Fruit fly (Drosophila melanogaster) whole organism, embryonic: ENCODE results near the gene isoQC.
A peak's percentile ranks its signal among the peaks of the same experiment; 100 is the strongest.

Source experiments
- Adf1 ChIP-seq: fragments of 200-800 bp; sonication (Bioruptor generic); IDR thresholded peaks from 2 replicates; pipeline ENCODE4 v1.3.6; 2022; ENCODE audit warnings: missing biosample characterization, missing genetic modification characterization
- Antp ChIP-seq: fragments of 200-800 bp; sonication (Bioruptor generic); optimal IDR thresholded peaks from 3 replicates; lab custom pipeline; 2016; ENCODE audit warnings: missing biosample characterization, missing genetic modification characterization
- Atf6 ChIP-seq: fragments of 200-800 bp; sonication (Bioruptor generic); IDR thresholded peaks from 2 replicates; pipeline ENCODE4 v1.3.6; 2022; ENCODE audit warnings: missing biosample characterization, missing genetic modification characterization
- BtbVII ChIP-seq: fragments of 200-800 bp; sonication (Bioruptor generic); optimal IDR thresholded peaks from 3 replicates; lab custom pipeline; 2017; ENCODE audit warnings: missing biosample characterization, mild to moderate bottlenecking, missing genetic modification characterization
- CG10462 ChIP-seq: fragments of 200-800 bp; sonication (Bioruptor generic); optimal IDR thresholded peaks from 2 replicates; lab custom pipeline; 2016; ENCODE audit warnings: missing biosample characterization, missing genetic modification characterization
- CG10959 ChIP-seq: fragments of 200-800 bp; sonication (Bioruptor generic); IDR thresholded peaks from 2 replicates; pipeline ENCODE4 v1.3.6; 2022; ENCODE audit warnings: missing biosample characterization, missing genetic modification characterization
- CG11504 ChIP-seq: fragments of 200-800 bp; sonication (Bioruptor generic); optimal IDR thresholded peaks from 3 replicates; lab custom pipeline; 2019; ENCODE audit warnings: missing biosample characterization, mild to moderate bottlenecking, missing genetic modification characterization, moderate library complexity
- CG11695 ChIP-seq: fragments of 200-800 bp; sonication (Bioruptor generic); IDR thresholded peaks from 3 replicates; pipeline ENCODE4 v1.3.6; 2022; ENCODE audit warnings: missing biosample characterization, missing genetic modification characterization
- CG12942 ChIP-seq: fragments of 200-800 bp; sonication (Bioruptor generic); optimal IDR thresholded peaks from 3 replicates; lab custom pipeline; 2016; ENCODE audit warnings: missing biosample characterization, missing genetic modification characterization
- CG2678 ChIP-seq: fragments of 200-800 bp; sonication (Bioruptor generic); optimal IDR thresholded peaks from 3 replicates; lab custom pipeline; 2019; ENCODE audit warnings: missing biosample characterization, mild to moderate bottlenecking, missing genetic modification characterization, moderate library complexity
- CG30431 ChIP-seq: fragments of 200-800 bp; sonication (Bioruptor generic); optimal IDR thresholded peaks from 2 replicates; lab custom pipeline; 2017; ENCODE audit warnings: missing biosample characterization, missing genetic modification characterization
- CG31224 ChIP-seq: fragments of 200-800 bp; sonication (Bioruptor generic); IDR thresholded peaks from 2 replicates; pipeline ENCODE4 v1.3.6; 2022; ENCODE audit warnings: missing biosample characterization, missing genetic modification characterization
- CG3726 ChIP-seq: fragments of 200-800 bp; sonication (Bioruptor generic); IDR thresholded peaks from 3 replicates; pipeline ENCODE4, ENCODE4 v1.3.6; 2022; ENCODE audit warnings: missing biosample characterization, missing genetic modification characterization
- CG4328 ChIP-seq: fragments of 200-800 bp; sonication (Bioruptor generic); optimal IDR thresholded peaks from 3 replicates; lab custom pipeline; 2017; ENCODE audit warnings: missing biosample characterization, missing genetic modification reagents, missing genetic modification characterization
- CG4424 ChIP-seq: fragments of 200-800 bp; sonication (Bioruptor generic); optimal IDR thresholded peaks from 3 replicates; lab custom pipeline; 2016; ENCODE audit warnings: missing biosample characterization, missing genetic modification characterization
- CG6813 ChIP-seq: fragments of 200-800 bp; sonication (Bioruptor generic); optimal IDR thresholded peaks from 2 replicates; lab custom pipeline; 2017; ENCODE audit warnings: missing biosample characterization, missing genetic modification characterization, mild to moderate bottlenecking, moderate library complexity, missing genetic modification reagents
- CG6854 ChIP-seq: fragments of 200-800 bp; sonication (Bioruptor generic); optimal IDR thresholded peaks from 3 replicates; lab custom pipeline; 2017; ENCODE audit warnings: missing biosample characterization, mild to moderate bottlenecking, missing genetic modification characterization
- CG7839 ChIP-seq: fragments of 200-800 bp; sonication (Bioruptor generic); optimal IDR thresholded peaks from 3 replicates; lab custom pipeline; 2018; ENCODE audit warnings: missing biosample characterization, mild to moderate bottlenecking, missing genetic modification characterization, moderate library complexity
- CG9817 ChIP-seq: fragments of 200-800 bp; sonication (Bioruptor generic); optimal IDR thresholded peaks from 2 replicates; lab custom pipeline; 2018; ENCODE audit warnings: missing biosample characterization, mild to moderate bottlenecking, missing genetic modification characterization, moderate library complexity
- D ChIP-seq, 2 experiments: fragments of 200-800 bp in 1 of 2; fragments of >200 bp in 1 of 2; sonication (Bioruptor generic) in 1 of 2; optimal IDR thresholded peaks; 2 replicates in 1 of 2; 3 replicates in 1 of 2; lab custom pipeline; 2017; ENCODE audit warnings: mild to moderate bottlenecking in 1 of 2, missing biosample characterization in 1 of 2, missing genetic modification characterization in 1 of 2, missing genetic modification reagents in 1 of 2
- Dp ChIP-seq: fragments of 200-800 bp; sonication (Bioruptor generic); optimal IDR thresholded peaks from 2 replicates; lab custom pipeline; 2018; ENCODE audit warnings: missing biosample characterization, mild to moderate bottlenecking, missing genetic modification characterization, moderate library complexity
- Gug ChIP-seq: fragments of 200-800 bp; sonication (Bioruptor generic); IDR thresholded peaks from 4 replicates; pipeline ENCODE4 v1.3.6; 2022; ENCODE audit warnings: missing biosample characterization, missing genetic modification characterization
- Hr3 ChIP-seq: fragments of 200-800 bp; sonication (Bioruptor generic); optimal IDR thresholded peaks from 3 replicates; lab custom pipeline; 2016; ENCODE audit warnings: missing biosample characterization, missing genetic modification characterization
- Rx ChIP-seq: fragments of 200-800 bp; sonication (Bioruptor generic); IDR thresholded peaks from 2 replicates; pipeline ENCODE4 v1.3.6; 2022; ENCODE audit warnings: missing biosample characterization, missing genetic modification characterization
- Sry-δ ChIP-seq: fragments of 200-800 bp; sonication (Bioruptor generic); optimal IDR thresholded peaks from 2 replicates; lab custom pipeline; 2016; ENCODE audit warnings: missing biosample characterization, missing genetic modification characterization
- Ssrp ChIP-seq: fragments of 200-800 bp; sonication (Bioruptor generic); optimal IDR thresholded peaks from 2 replicates; lab custom pipeline; 2018; ENCODE audit warnings: missing biosample characterization, mild to moderate bottlenecking, missing genetic modification characterization, moderate library complexity
- Stat92E ChIP-seq, 3 experiments: fragments of >200 bp in 2 of 3; fragments of 200-800 bp in 1 of 3; sonication (Bioruptor generic) in 1 of 3; optimal IDR thresholded peaks; 2 replicates each; lab custom pipeline; 2017 to 2019; ENCODE audit warnings: missing biosample characterization in 3 of 3, missing genetic modification characterization in 3 of 3, mild to moderate bottlenecking in 1 of 3, moderate library complexity in 1 of 3
- ab ChIP-seq: fragments of 200-800 bp; sonication (Bioruptor generic); optimal IDR thresholded peaks from 2 replicates; lab custom pipeline; 2016; ENCODE audit warnings: missing biosample characterization, missing genetic modification characterization
- bab2 ChIP-seq: fragments of 200-800 bp; sonication (Bioruptor generic); optimal IDR thresholded peaks from 2 replicates; lab custom pipeline; 2016; ENCODE audit warnings: missing biosample characterization, missing genetic modification characterization
- cas ChIP-seq: fragments of 200-800 bp; sonication (Bioruptor generic); IDR thresholded peaks from 2 replicates; pipeline ENCODE4 v1.3.6; 2022; ENCODE audit warnings: missing biosample characterization, missing genetic modification characterization
- cwo ChIP-seq: fragments of 200-800 bp; sonication (Bioruptor generic); optimal IDR thresholded peaks from 3 replicates; lab custom pipeline; 2017; ENCODE audit warnings: missing biosample characterization, missing genetic modification characterization, mild to moderate bottlenecking, moderate library complexity, missing genetic modification reagents
- dmrt11E ChIP-seq: fragments of 200-800 bp; sonication (Bioruptor generic); optimal IDR thresholded peaks from 3 replicates; lab custom pipeline; 2018; ENCODE audit warnings: missing biosample characterization, mild to moderate bottlenecking, missing genetic modification characterization, moderate library complexity
- dpn ChIP-seq, 2 experiments: fragments of 200-800 bp; sonication (Bioruptor generic); optimal IDR thresholded peaks; 3 replicates each; lab custom pipeline; 2016; ENCODE audit warnings: missing biosample characterization in 2 of 2, missing genetic modification characterization in 2 of 2
- esg ChIP-seq: fragments of 200-800 bp; sonication (Bioruptor generic); conservative IDR thresholded peaks from 2 replicates; pipeline ENCODE4 v1.3.6; 2022; ENCODE audit warnings: missing biosample characterization, missing genetic modification characterization
- eyg ChIP-seq: fragments of 200-800 bp; sonication (Bioruptor generic); optimal IDR thresholded peaks from 3 replicates; lab custom pipeline; 2016; ENCODE audit warnings: missing biosample characterization, missing genetic modification characterization
- fd102C ChIP-seq: fragments of 200-800 bp; sonication (Bioruptor generic); optimal IDR thresholded peaks from 2 replicates; lab custom pipeline; 2018; ENCODE audit warnings: missing biosample characterization, mild to moderate bottlenecking, missing genetic modification characterization, moderate library complexity
- grau ChIP-seq: fragments of 200-800 bp; optimal IDR thresholded peaks from 3 replicates; lab custom pipeline; 2019; ENCODE audit warnings: missing biosample characterization, mild to moderate bottlenecking, missing genetic modification characterization, moderate library complexity
- hb ChIP-seq: fragments of 200-800 bp; sonication (Bioruptor generic); IDR thresholded peaks from 3 replicates; pipeline ENCODE4 v1.3.6; 2022; ENCODE audit warnings: missing biosample characterization, missing genetic modification characterization; ENCODE audit not compliant: partially characterized antibody
- ken ChIP-seq: fragments of 200-800 bp; sonication (Bioruptor generic); IDR thresholded peaks from 3 replicates; pipeline ENCODE4 v1.3.6; 2022; ENCODE audit warnings: missing biosample characterization, missing genetic modification characterization
- luna ChIP-seq: fragments of 200-800 bp; sonication (Bioruptor generic); optimal IDR thresholded peaks from 2 replicates; lab custom pipeline; 2016; ENCODE audit warnings: missing biosample characterization, missing genetic modification characterization
- nau ChIP-seq: fragments of 200-800 bp; sonication (Bioruptor generic); optimal IDR thresholded peaks from 3 replicates; lab custom pipeline; 2017; ENCODE audit warnings: missing biosample characterization, mild to moderate bottlenecking, missing genetic modification characterization, missing genetic modification reagents
- nom ChIP-seq: fragments of 200-800 bp; sonication (Bioruptor generic); optimal IDR thresholded peaks from 2 replicates; lab custom pipeline; 2017; ENCODE audit warnings: missing biosample characterization, missing genetic modification characterization, mild to moderate bottlenecking, moderate library complexity, missing genetic modification reagents
- pb ChIP-seq: fragments of 200-800 bp; sonication (Bioruptor generic); optimal IDR thresholded peaks from 3 replicates; lab custom pipeline; 2016; ENCODE audit warnings: missing biosample characterization, missing genetic modification characterization
- pros ChIP-seq: fragments of 200-800 bp; sonication (Bioruptor generic); optimal IDR thresholded peaks from 3 replicates; lab custom pipeline; 2019; ENCODE audit warnings: missing biosample characterization, mild to moderate bottlenecking, missing genetic modification characterization, moderate library complexity
- pzg ChIP-seq: fragments of 200-800 bp; sonication (Bioruptor generic); optimal IDR thresholded peaks from 3 replicates; lab custom pipeline; 2018; ENCODE audit warnings: missing biosample characterization, mild to moderate bottlenecking, missing genetic modification characterization, moderate library complexity
- row ChIP-seq: fragments of 200-800 bp; sonication (Bioruptor generic); IDR thresholded peaks from 3 replicates; pipeline ENCODE4 v1.3.6; 2022; ENCODE audit warnings: missing biosample characterization, missing genetic modification characterization
- stwl ChIP-seq: fragments of 200-800 bp; sonication (Bioruptor generic); optimal IDR thresholded peaks from 3 replicates; lab custom pipeline; 2018; ENCODE audit warnings: missing biosample characterization, mild to moderate bottlenecking, missing genetic modification characterization, moderate library complexity
- unc-4 ChIP-seq: fragments of 200-800 bp; sonication (Bioruptor generic); IDR thresholded peaks from 2 replicates; pipeline ENCODE4 v1.3.6; 2022; ENCODE audit warnings: missing biosample characterization, missing genetic modification characterization; ENCODE audit not compliant: partially characterized antibody

isoQC gene

DNA sequence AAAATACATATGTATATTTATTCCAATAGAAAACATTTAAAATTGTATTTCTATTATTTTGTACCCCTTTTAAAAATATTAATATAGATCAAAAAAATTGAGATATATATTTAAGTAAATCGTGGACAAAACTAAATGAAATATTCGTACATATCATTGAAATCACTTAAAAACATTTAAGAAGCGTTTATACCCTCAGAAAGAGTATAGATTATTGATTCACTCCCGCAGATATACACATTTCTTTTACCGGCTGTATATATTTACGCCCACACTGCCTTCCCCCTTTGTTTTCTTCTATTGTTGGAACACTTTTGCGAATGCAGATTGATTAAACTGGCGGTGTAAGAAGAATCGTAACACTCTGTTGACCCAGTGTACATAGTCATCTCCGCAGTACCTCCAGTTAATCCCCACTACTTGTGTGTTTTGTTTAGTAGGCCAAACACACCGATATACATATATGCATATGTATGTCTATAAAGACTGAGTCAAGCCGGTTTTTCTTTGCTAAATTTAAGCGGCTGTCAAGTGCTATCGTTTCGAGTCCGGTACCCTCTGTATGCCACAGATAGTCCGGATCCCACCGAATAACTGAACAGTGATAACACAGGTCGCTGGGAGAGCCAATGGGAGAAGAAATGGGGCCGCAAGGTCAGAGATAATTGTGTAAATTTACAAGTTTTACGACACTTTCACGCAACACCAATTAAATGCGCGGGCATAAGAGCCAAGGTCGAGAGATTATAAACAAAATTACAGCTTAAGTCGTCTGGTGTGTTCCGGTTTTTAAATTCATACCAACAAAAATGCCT is 2.6 kb upstream of the isoQC start (continued):
- peak; percentile 5 for TF ChIP-seq luna (GFP tag; lab: Kevin White, UChicago)
- TF ChIP-seq CG6854 (GFP tag; lab: Kevin White, UChicago) = peak; percentile 55
- no peak for TF ChIP-seq pzg (GFP tag; lab: Kevin White, UChicago)
- TF ChIP-seq nau (GFP tag; lab: Kevin White, UChicago) = peak; percentile 80
- no peak for TF ChIP-seq stwl (tag; lab: Kevin White, UChicago)
- peak; percentile 60 for TF ChIP-seq eyg
- TF ChIP-seq Antp (GFP tag; lab: Kevin White, UChicago) = peak; percentile 50
- TF ChIP-seq CG6813 (GFP tag; lab: Kevin White, UChicago) = peak; percentile 73
- TF ChIP-seq CG11504 (tag; lab: Kevin White, UChicago) = peak; percentile 47
- TF ChIP-seq cwo (GFP tag; lab: Kevin White, UChicago) = no peak
- TF ChIP-seq CG4424 (GFP tag; lab: Kevin White, UChicago) = peak; percentile 7
- TF ChIP-seq Gug = no peak
- TF ChIP-seq cas (GFP tag; lab: Robert Waterston, UW) = no peak
- TF ChIP-seq Ssrp (tag; lab: Kevin White, UChicago) = no peak
- TF ChIP-seq esg (GFP tag; lab: Robert Waterston, UW) = no peak
- TF ChIP-seq unc-4 (GFP tag; lab: Robert Waterston, UW) = no peak
- peak; percentile 29; the same call in 1 of the 3 replicates for TF ChIP-seq ken
- no peak for TF ChIP-seq pros (GFP tag; lab: Kevin White, UChicago)
- no peak for TF ChIP-seq Adf1 (GFP tag; lab: Robert Waterston, UW)
- TF ChIP-seq bab2 (GFP tag; lab: Kevin White, UChicago) = peak; percentile 81
- peak; percentile 1 for TF ChIP-seq Sry-δ (GFP tag; lab: Kevin White, UChicago)
- peak; percentile 79 for TF ChIP-seq fd102C
- no peak for TF ChIP-seq CG3726 (GFP tag; lab: Robert Waterston, UW)
- peak; percentile 41 for TF ChIP-seq CG10462 (GFP tag; lab: Kevin White, UChicago)
- TF ChIP-seq dpn (GFP tag; optimal IDR thresholded peaks at IDR 0.05; lab: Kevin White, UChicago) = peak; percentile 25 to 59
- peak; percentile 32 for TF ChIP-seq CG9817 (tag; lab: Kevin White, UChicago)
- TF ChIP-seq dmrt11E (tag; lab: Kevin White, UChicago) = peak; percentile 70
- TF ChIP-seq CG2678 (tag; lab: Kevin White, UChicago) = peak; percentile 67
- TF ChIP-seq CG11695 (GFP tag; lab: Robert Waterston, UW) = peak; percentile 49; the same call in 2 of the 3 replicates
- peak; percentile 44 for TF ChIP-seq CG12942
- 0 out of 2 replicates have a peak, but pooled peaks have one; percentile 29 for TF ChIP-seq Atf6 (GFP tag; lab: Robert Waterston, UW)
- TF ChIP-seq hb (GFP tag; lab: Robert Waterston, UW) = no peak
- TF ChIP-seq nom (GFP tag; lab: Kevin White, UChicago) = no peak
- no peak for TF ChIP-seq Dp (GFP tag; lab: Kevin White, UChicago)
- TF ChIP-seq CG31224 (GFP tag; lab: Robert Waterston, UW) = no peak
- no peak for TF ChIP-seq BtbVII (GFP tag; lab: Kevin White, UChicago)
- no peak for TF ChIP-seq D (optimal IDR thresholded peaks at IDR 0.05; lab: Kevin White, UChicago)
- TF ChIP-seq D (GFP tag; optimal IDR thresholded peaks at IDR 0.05; lab: Kevin White, UChicago) = peak; percentile 34
- TF ChIP-seq grau (tag; lab: Kevin White, UChicago) = peak; percentile 54
- no peak for TF ChIP-seq Stat92E (GFP tag; optimal IDR thresholded peaks at IDR 0.05; lab: Kevin White, UChicago)
- no peak for TF ChIP-seq Hr3 (GFP tag; lab: Kevin White, UChicago)
- TF ChIP-seq ab = no peak
- peak; percentile 6; the same call in 1 of the 2 replicates for TF ChIP-seq CG10959 (GFP tag; lab: Robert Waterston, UW)
- peak; percentile 4 for TF ChIP-seq pb (GFP tag; lab: Kevin White, UChicago)
- TF ChIP-seq CG7839 (tag; lab: Kevin White, UChicago) = peak; percentile 14
- peak; percentile 31 for TF ChIP-seq CG4328 (GFP tag; lab: Kevin White, UChicago)
- TF ChIP-seq Rx = no peak
- peak; percentile 27 for TF ChIP-seq CG30431 (GFP tag; lab: Kevin White, UChicago)
- no peak; the same call in 1 of the 3 replicates for TF ChIP-seq row (GFP tag; lab: Robert Waterston, UW)
